Worm (Caenorhabditis elegans): ENCODE results near the gene fipr-9.

The fipr-9 gene

ce11 chrV:10265019-10265418 is 43.6 kb downstream of the fipr-9 start:
- no peak for TF ChIP-seq med-1 (GFP tag; optimal IDR thresholded peaks at IDR 0.05; ENCODE audit: insufficient read depth)
- no peak for TF ChIP-seq T22C8.4 (GFP tag; IDR thresholded peaks at IDR 0.05)
- TF ChIP-seq cog-1 (tag; optimal IDR thresholded peaks at IDR 0.05): no peak
- no peak for TF ChIP-seq flt-1 (GFP tag; IDR thresholded peaks at IDR 0.05)
- TF ChIP-seq tab-1 (GFP tag; IDR thresholded peaks at IDR 0.05): no peak
- no peak for TF ChIP-seq ref-1 (GFP tag; conservative IDR thresholded peaks at IDR 0.05)
- TF ChIP-seq ztf-23 (GFP tag; IDR thresholded peaks at IDR 0.05): no peak
- no peak for TF ChIP-seq klf-2 (GFP tag; conservative IDR thresholded peaks at IDR 0.05)
- no peak for TF ChIP-seq ztf-29 (GFP tag; IDR thresholded peaks at IDR 0.05)

- TF ChIP-seq ztf-23 (GFP tag; IDR thresholded peaks at IDR 0.05) (no peak), flt-1 (GFP tag; IDR thresholded peaks at IDR 0.05) (no peak), ztf-29 (GFP tag; IDR thresholded peaks at IDR 0.05) (no peak), ref-1 (GFP tag; conservative IDR thresholded peaks at IDR 0.05) (no peak)
These were observed 44.6 kb downstream of the fipr-9 start for ce11 chrV:10266050-10266449.

ce11 chrV:10270214-10270613 is 48.8 kb downstream of the fipr-9 start, which contains the start of gene ric-4:
Gene ric-4 (minus strand): TSS chrV:10270314.
- no peak for TF ChIP-seq ztf-29 (GFP tag; IDR thresholded peaks at IDR 0.05)
- TF ChIP-seq cog-1 (tag; optimal IDR thresholded peaks at IDR 0.05): no peak
- TF ChIP-seq flt-1 (GFP tag; IDR thresholded peaks at IDR 0.05): no peak
- no peak for TF ChIP-seq tab-1 (GFP tag; IDR thresholded peaks at IDR 0.05)
- TF ChIP-seq klf-2 (GFP tag; conservative IDR thresholded peaks at IDR 0.05): no peak
- TF ChIP-seq med-1 (GFP tag; optimal IDR thresholded peaks at IDR 0.05; ENCODE audit: insufficient read depth): no peak
- no peak for TF ChIP-seq ztf-23 (GFP tag; IDR thresholded peaks at IDR 0.05)
- TF ChIP-seq ref-1 (GFP tag; conservative IDR thresholded peaks at IDR 0.05): no peak
- TF ChIP-seq T22C8.4 (GFP tag; IDR thresholded peaks at IDR 0.05): no peak

Data from whole organism, midembryonic.